Worm (Caenorhabditis elegans): ENCODE measurements around the gene snf-3.

snf-3 gene

DNA sequence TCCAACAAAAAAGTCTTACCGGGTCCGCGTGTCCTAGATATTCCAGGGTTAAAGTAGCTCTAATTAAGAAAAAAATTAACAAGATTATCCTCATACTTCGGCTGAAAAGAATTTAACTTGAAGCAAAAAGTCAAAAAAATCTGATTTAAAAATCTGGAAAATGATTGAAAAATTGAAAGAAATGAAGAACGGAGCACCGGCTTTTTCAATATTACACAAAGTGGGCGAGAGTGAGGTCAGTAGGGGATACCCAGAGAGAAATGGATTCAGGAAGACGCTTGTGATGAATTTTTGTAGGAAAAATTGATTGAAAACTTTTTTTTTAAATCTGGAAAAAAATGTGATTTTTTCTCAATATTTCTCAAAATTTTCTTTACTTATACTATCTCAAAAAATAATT, 8.9 kb downstream of the snf-3 start, which contains the start of gene pho-14:
TSS of gene pho-14 (minus strand) at position 101 of the 400 bp plus-strand sequence.
- TF ChIP-seq ztf-23 (GFP tag; IDR thresholded peaks at IDR 0.05) = no peak
- no peak for TF ChIP-seq ztf-29 (GFP tag; IDR thresholded peaks at IDR 0.05)
- no peak for TF ChIP-seq flt-1 (GFP tag; IDR thresholded peaks at IDR 0.05)
- no peak for TF ChIP-seq T22C8.4 (GFP tag; IDR thresholded peaks at IDR 0.05)
- no peak for TF ChIP-seq tab-1 (GFP tag; IDR thresholded peaks at IDR 0.05)
- no peak for TF ChIP-seq klf-2 (GFP tag; conservative IDR thresholded peaks at IDR 0.05)
- no peak for TF ChIP-seq ref-1 (GFP tag; conservative IDR thresholded peaks at IDR 0.05)
- TF ChIP-seq cog-1 (tag; optimal IDR thresholded peaks at IDR 0.05) = no peak
- no peak for TF ChIP-seq med-1 (GFP tag; optimal IDR thresholded peaks at IDR 0.05; ENCODE audit: insufficient read depth)

- TF ChIP-seq T22C8.4 (GFP tag; IDR thresholded peaks at IDR 0.05) (no peak), klf-2 (GFP tag; conservative IDR thresholded peaks at IDR 0.05) (no peak), med-1 (GFP tag; optimal IDR thresholded peaks at IDR 0.05; ENCODE audit: insufficient read depth) (no peak), flt-1 (GFP tag; IDR thresholded peaks at IDR 0.05) (no peak), cog-1 (tag; optimal IDR thresholded peaks at IDR 0.05) (no peak), tab-1 (GFP tag; IDR thresholded peaks at IDR 0.05) (no peak), ztf-23 (GFP tag; IDR thresholded peaks at IDR 0.05) (no peak), ref-1 (GFP tag; conservative IDR thresholded peaks at IDR 0.05) (no peak), ztf-29 (GFP tag; IDR thresholded peaks at IDR 0.05) (no peak)
Observed at ce11 chrII:1101413-1101812, 9.6 kb downstream of the snf-3 start.

- TF ChIP-seq klf-2 (GFP tag; conservative IDR thresholded peaks at IDR 0.05) (no peak), flt-1 (GFP tag; IDR thresholded peaks at IDR 0.05) (no peak), tab-1 (GFP tag; IDR thresholded peaks at IDR 0.05) (no peak), ztf-23 (GFP tag; IDR thresholded peaks at IDR 0.05) (no peak), ref-1 (GFP tag; conservative IDR thresholded peaks at IDR 0.05) (no peak), med-1 (GFP tag; optimal IDR thresholded peaks at IDR 0.05; ENCODE audit: insufficient read depth) (no peak), cog-1 (tag; optimal IDR thresholded peaks at IDR 0.05) (no peak), T22C8.4 (GFP tag; IDR thresholded peaks at IDR 0.05) (no peak), ztf-29 (GFP tag; IDR thresholded peaks at IDR 0.05) (no peak)
Observed at ce11 chrII:1102209-1102608, 10.4 kb downstream of the snf-3 start.

ce11 chrII:1103484-1104100, 11.8 kb downstream of the snf-3 start:
- no peak for TF ChIP-seq T22C8.4 (GFP tag; IDR thresholded peaks at IDR 0.05)

DNA sequence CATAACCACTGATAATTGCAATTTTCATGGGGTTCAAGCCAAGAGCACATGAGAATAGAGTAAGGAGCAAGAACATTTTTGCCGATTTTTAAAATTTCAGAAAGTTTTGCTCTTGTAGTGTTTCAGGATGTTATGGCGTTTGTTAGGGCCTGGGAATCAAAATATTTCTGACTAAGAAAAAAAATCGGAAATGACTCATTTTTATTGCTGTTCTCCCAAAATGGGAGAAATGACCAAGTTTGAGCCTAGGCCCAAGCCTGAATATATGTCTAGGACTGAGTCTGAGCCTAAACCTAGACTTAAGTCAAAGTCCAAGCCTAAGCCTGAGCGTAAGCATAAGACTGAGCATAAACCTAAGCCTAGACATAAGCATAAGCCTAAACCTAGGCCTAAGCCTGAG, 12.6 kb downstream of the snf-3 start, which contains the start of gene T13B5.9:
TSS of gene T13B5.9 (minus strand) at position 101 of the 400 bp plus-strand sequence.
- no peak for TF ChIP-seq klf-2 (GFP tag; conservative IDR thresholded peaks at IDR 0.05)
- no peak for TF ChIP-seq ref-1 (GFP tag; conservative IDR thresholded peaks at IDR 0.05)
- no peak for TF ChIP-seq med-1 (GFP tag; optimal IDR thresholded peaks at IDR 0.05; ENCODE audit: insufficient read depth)
- TF ChIP-seq tab-1 (GFP tag; IDR thresholded peaks at IDR 0.05) = no peak
- no peak for TF ChIP-seq ztf-29 (GFP tag; IDR thresholded peaks at IDR 0.05)
- TF ChIP-seq T22C8.4 (GFP tag; IDR thresholded peaks at IDR 0.05) = no peak
- no peak for TF ChIP-seq ztf-23 (GFP tag; IDR thresholded peaks at IDR 0.05)
- TF ChIP-seq flt-1 (GFP tag; IDR thresholded peaks at IDR 0.05) = no peak
- TF ChIP-seq cog-1 (tag; optimal IDR thresholded peaks at IDR 0.05) = no peak

ce11 chrII:1105291-1105690, 13.5 kb downstream of the snf-3 start:
- TF ChIP-seq cog-1 (tag; optimal IDR thresholded peaks at IDR 0.05) = no peak
- TF ChIP-seq T22C8.4 (GFP tag; IDR thresholded peaks at IDR 0.05) = no peak
- no peak for TF ChIP-seq tab-1 (GFP tag; IDR thresholded peaks at IDR 0.05)
- no peak for TF ChIP-seq klf-2 (GFP tag; conservative IDR thresholded peaks at IDR 0.05)
- no peak for TF ChIP-seq flt-1 (GFP tag; IDR thresholded peaks at IDR 0.05)
- no peak for TF ChIP-seq ref-1 (GFP tag; conservative IDR thresholded peaks at IDR 0.05)
- TF ChIP-seq med-1 (GFP tag; optimal IDR thresholded peaks at IDR 0.05; ENCODE audit: insufficient read depth) = no peak
- TF ChIP-seq ztf-29 (GFP tag; IDR thresholded peaks at IDR 0.05) = no peak
- TF ChIP-seq ztf-23 (GFP tag; IDR thresholded peaks at IDR 0.05) = no peak

- TF ChIP-seq T22C8.4 (GFP tag; IDR thresholded peaks at IDR 0.05) (no peak), cog-1 (tag; optimal IDR thresholded peaks at IDR 0.05) (no peak), ztf-29 (GFP tag; IDR thresholded peaks at IDR 0.05) (no peak), klf-2 (GFP tag; conservative IDR thresholded peaks at IDR 0.05) (no peak), flt-1 (GFP tag; IDR thresholded peaks at IDR 0.05) (no peak), ztf-23 (GFP tag; IDR thresholded peaks at IDR 0.05) (no peak), ref-1 (GFP tag; conservative IDR thresholded peaks at IDR 0.05) (no peak), med-1 (GFP tag; optimal IDR thresholded peaks at IDR 0.05; ENCODE audit: insufficient read depth) (no peak), tab-1 (GFP tag; IDR thresholded peaks at IDR 0.05) (no peak)
Observed at ce11 chrII:1106914-1107597, 15.2 kb downstream of the snf-3 start, which contains the start of gene col-40. Gene col-40, minus strand, starts transcription at chrII:1106964.

DNA sequence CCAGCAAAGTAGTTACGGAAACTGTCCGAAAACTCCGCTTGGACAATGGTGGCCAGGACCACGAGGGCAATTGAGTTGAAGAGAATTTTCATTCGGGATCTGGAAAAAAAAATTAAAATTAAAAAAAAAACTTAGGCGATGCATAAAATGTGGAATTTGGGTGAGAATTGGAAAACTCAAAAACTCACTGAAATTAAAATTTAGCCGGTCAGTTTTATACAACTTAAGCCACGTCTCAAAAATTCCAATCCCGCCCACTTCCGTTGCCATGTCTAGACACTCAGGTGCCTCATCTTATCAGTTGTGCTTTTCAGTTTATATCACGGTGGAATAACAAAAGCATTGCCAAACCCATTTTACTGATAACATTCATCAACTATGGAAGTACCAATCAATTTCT, 19.1 kb downstream of the snf-3 start, which contains the start of gene lips-11:
TSS of gene lips-11 (minus strand) at position 101 of the 400 bp plus-strand sequence.
- no peak for TF ChIP-seq tab-1 (GFP tag; IDR thresholded peaks at IDR 0.05)
- TF ChIP-seq T22C8.4 (GFP tag; IDR thresholded peaks at IDR 0.05) = no peak
- TF ChIP-seq med-1 (GFP tag; optimal IDR thresholded peaks at IDR 0.05; ENCODE audit: insufficient read depth) = no peak
- TF ChIP-seq ref-1 (GFP tag; conservative IDR thresholded peaks at IDR 0.05) = no peak
- TF ChIP-seq flt-1 (GFP tag; IDR thresholded peaks at IDR 0.05) = no peak
- TF ChIP-seq klf-2 (GFP tag; conservative IDR thresholded peaks at IDR 0.05) = no peak
- TF ChIP-seq cog-1 (tag; optimal IDR thresholded peaks at IDR 0.05) = no peak
- TF ChIP-seq ztf-29 (GFP tag; IDR thresholded peaks at IDR 0.05) = no peak
- TF ChIP-seq ztf-23 (GFP tag; IDR thresholded peaks at IDR 0.05) = no peak

- TF ChIP-seq ref-1 (GFP tag; conservative IDR thresholded peaks at IDR 0.05) (no peak), ztf-29 (GFP tag; IDR thresholded peaks at IDR 0.05) (no peak), T22C8.4 (GFP tag; IDR thresholded peaks at IDR 0.05) (no peak), ztf-23 (GFP tag; IDR thresholded peaks at IDR 0.05) (no peak), klf-2 (GFP tag; conservative IDR thresholded peaks at IDR 0.05) (no peak), flt-1 (GFP tag; IDR thresholded peaks at IDR 0.05) (no peak), tab-1 (GFP tag; IDR thresholded peaks at IDR 0.05) (no peak), med-1 (GFP tag; optimal IDR thresholded peaks at IDR 0.05; ENCODE audit: insufficient read depth) (no peak), cog-1 (tag; optimal IDR thresholded peaks at IDR 0.05) (no peak)
Observed at ce11 chrII:1114133-1114532, 22.3 kb downstream of the snf-3 start, which contains the start of gene lips-12. Gene lips-12, minus strand, starts transcription at chrII:1114233.

Measured in whole organism, midembryonic.